Fruit fly (Drosophila melanogaster) whole organism, embryonic: Measurements from ENCODE around the gene CG18508.

Experiments
- Adf1 ChIP-seq: fragments of 200-800 bp; sonication (Bioruptor generic); IDR thresholded peaks from 2 replicates; pipeline ENCODE4 v1.3.6; 2022; ENCODE audit warnings: missing biosample characterization, missing genetic modification characterization
- CG10462 ChIP-seq: fragments of 200-800 bp; sonication (Bioruptor generic); optimal IDR thresholded peaks from 2 replicates; lab custom pipeline; 2016; ENCODE audit warnings: missing biosample characterization, missing genetic modification characterization
- CG11093 ChIP-seq: fragments of 200-800 bp; sonication (Bioruptor generic); IDR thresholded peaks from 3 replicates; pipeline ENCODE4 v1.3.6; 2022; ENCODE audit warnings: missing biosample characterization, missing genetic modification characterization
- CG12942 ChIP-seq: fragments of 200-800 bp; sonication (Bioruptor generic); optimal IDR thresholded peaks from 3 replicates; lab custom pipeline; 2016; ENCODE audit warnings: missing biosample characterization, missing genetic modification characterization
- CG13123 ChIP-seq: fragments of 200-800 bp; sonication (Bioruptor generic); optimal IDR thresholded peaks from 2 replicates; lab custom pipeline; 2016; ENCODE audit warnings: missing biosample characterization, missing genetic modification characterization
- CG15479 ChIP-seq: fragments of 200-800 bp; sonication (Bioruptor generic); optimal IDR thresholded peaks from 3 replicates; lab custom pipeline; 2019; ENCODE audit warnings: missing biosample characterization, mild to moderate bottlenecking, missing genetic modification characterization, moderate library complexity
- CG15696 ChIP-seq: fragments of 200-800 bp; sonication (Bioruptor generic); optimal IDR thresholded peaks from 2 replicates; lab custom pipeline; 2019; ENCODE audit warnings: missing biosample characterization, mild to moderate bottlenecking, missing genetic modification characterization, moderate library complexity
- CG1603 ChIP-seq: fragments of 200-800 bp; sonication (Bioruptor generic); optimal IDR thresholded peaks from 2 replicates; lab custom pipeline; 2019; ENCODE audit warnings: missing biosample characterization, mild to moderate bottlenecking, missing genetic modification characterization, moderate library complexity
- CG1832 ChIP-seq: fragments of 200-800 bp; sonication (Bioruptor generic); optimal IDR thresholded peaks from 2 replicates; lab custom pipeline; 2017; ENCODE audit warnings: missing biosample characterization, mild to moderate bottlenecking, missing genetic modification characterization, inconsistent platforms
- CG2678 ChIP-seq: fragments of 200-800 bp; sonication (Bioruptor generic); optimal IDR thresholded peaks from 3 replicates; lab custom pipeline; 2019; ENCODE audit warnings: missing biosample characterization, mild to moderate bottlenecking, missing genetic modification characterization, moderate library complexity
- CG3163 ChIP-seq: fragments of 200-800 bp; sonication (Bioruptor generic); optimal IDR thresholded peaks from 3 replicates; lab custom pipeline; 2016; ENCODE audit warnings: missing biosample characterization, missing genetic modification characterization
- CG3726 ChIP-seq: fragments of 200-800 bp; sonication (Bioruptor generic); IDR thresholded peaks from 3 replicates; pipeline ENCODE4, ENCODE4 v1.3.6; 2022; ENCODE audit warnings: missing biosample characterization, missing genetic modification characterization
- CG4730 ChIP-seq: fragments of 200-800 bp; sonication (Bioruptor generic); IDR thresholded peaks from 2 replicates; pipeline ENCODE4 v1.3.6; 2022; ENCODE audit warnings: missing biosample characterization, missing genetic modification characterization
- CG6765 ChIP-seq: fragments of 200-800 bp; sonication (Bioruptor generic); optimal IDR thresholded peaks from 3 replicates; lab custom pipeline; 2017; ENCODE audit warnings: missing biosample characterization, mild to moderate bottlenecking, missing genetic modification characterization
- CG6813 ChIP-seq: fragments of 200-800 bp; sonication (Bioruptor generic); optimal IDR thresholded peaks from 2 replicates; lab custom pipeline; 2017; ENCODE audit warnings: missing biosample characterization, missing genetic modification characterization, mild to moderate bottlenecking, moderate library complexity, missing genetic modification reagents
- CG7357 ChIP-seq: fragments of 200-800 bp; sonication (Bioruptor generic); IDR thresholded peaks from 3 replicates; pipeline ENCODE4 v1.3.6; 2022; ENCODE audit warnings: missing biosample characterization, missing genetic modification characterization
- CG7372 ChIP-seq: fragments of 200-800 bp; sonication (Bioruptor generic); IDR thresholded peaks from 2 replicates; pipeline ENCODE4 v1.3.6; 2022; ENCODE audit warnings: missing biosample characterization, missing genetic modification characterization
- CG8359 ChIP-seq: fragments of 200-800 bp; sonication (Bioruptor generic); optimal IDR thresholded peaks from 2 replicates; lab custom pipeline; 2017; ENCODE audit warnings: missing biosample characterization, mild to moderate bottlenecking, missing genetic modification characterization, borderline replicate concordance
- CG9215 ChIP-seq: fragments of 200-800 bp; sonication (Bioruptor generic); IDR thresholded peaks from 2 replicates; pipeline ENCODE4 v1.3.6; 2022; ENCODE audit warnings: missing biosample characterization, missing genetic modification characterization
- CG9727 ChIP-seq: fragments of 200-800 bp; sonication (Bioruptor generic); optimal IDR thresholded peaks from 3 replicates; lab custom pipeline; 2017; ENCODE audit warnings: missing biosample characterization, mild to moderate bottlenecking, missing genetic modification characterization
- D ChIP-seq, 2 experiments: fragments of 200-800 bp in 1 of 2; fragments of >200 bp in 1 of 2; sonication (Bioruptor generic) in 1 of 2; optimal IDR thresholded peaks; 2 replicates in 1 of 2; 3 replicates in 1 of 2; lab custom pipeline; 2017; ENCODE audit warnings: mild to moderate bottlenecking in 1 of 2, missing biosample characterization in 1 of 2, missing genetic modification characterization in 1 of 2, missing genetic modification reagents in 1 of 2
- Dll ChIP-seq: fragments of 200-800 bp; sonication (Bioruptor generic); IDR thresholded peaks from 4 replicates; pipeline ENCODE4 v1.3.6; 2022; ENCODE audit warnings: missing biosample characterization, missing genetic modification characterization; ENCODE audit not compliant: partially characterized antibody
- Fer1 ChIP-seq: fragments of 200-800 bp; sonication (Bioruptor generic); optimal IDR thresholded peaks from 2 replicates; lab custom pipeline; 2017; ENCODE audit warnings: missing biosample characterization, mild to moderate bottlenecking, missing genetic modification characterization
- HLH4C ChIP-seq: fragments of 200-800 bp; sonication (Bioruptor generic); IDR thresholded peaks from 3 replicates; pipeline ENCODE4 v1.3.6; 2022; ENCODE audit warnings: missing biosample characterization, missing genetic modification characterization; ENCODE audit not compliant: partially characterized antibody
- HmgZ ChIP-seq: fragments of 200-800 bp; sonication (Bioruptor generic); optimal IDR thresholded peaks from 2 replicates; lab custom pipeline; 2018; ENCODE audit warnings: missing biosample characterization, mild to moderate bottlenecking, missing genetic modification characterization
- Max ChIP-seq: fragments of 200-800 bp; sonication (Bioruptor generic); optimal IDR thresholded peaks from 2 replicates; lab custom pipeline; 2016; ENCODE audit warnings: missing biosample characterization, mild to moderate bottlenecking, missing genetic modification characterization
- Mes4 ChIP-seq: fragments of 200-800 bp; sonication (Bioruptor generic); optimal IDR thresholded peaks from 2 replicates; lab custom pipeline; 2016; ENCODE audit warnings: missing biosample characterization, missing genetic modification characterization
- Side ChIP-seq: fragments of 200-800 bp; sonication (Bioruptor generic); optimal IDR thresholded peaks from 2 replicates; lab custom pipeline; 2016; ENCODE audit warnings: missing biosample characterization, missing genetic modification characterization
- Six4 ChIP-seq: fragments of 200-800 bp; sonication (Bioruptor generic); optimal IDR thresholded peaks from 2 replicates; lab custom pipeline; 2016; ENCODE audit warnings: missing biosample characterization, missing genetic modification characterization
- Spps ChIP-seq: fragments of 200-800 bp; sonication (Bioruptor generic); optimal IDR thresholded peaks from 2 replicates; lab custom pipeline; 2018; ENCODE audit warnings: missing biosample characterization, mild to moderate bottlenecking, missing genetic modification characterization
- ash1 ChIP-seq: fragments of 200-800 bp; sonication (Bioruptor generic); optimal IDR thresholded peaks from 2 replicates; lab custom pipeline; 2018; ENCODE audit warnings: missing biosample characterization, mild to moderate bottlenecking, missing genetic modification characterization
- cad ChIP-seq: fragments of >200 bp; optimal IDR thresholded peaks from 2 replicates; lab custom pipeline; 2017; ENCODE audit warnings: missing biosample characterization, missing genetic modification characterization
- cwo ChIP-seq: fragments of 200-800 bp; sonication (Bioruptor generic); optimal IDR thresholded peaks from 3 replicates; lab custom pipeline; 2017; ENCODE audit warnings: missing biosample characterization, missing genetic modification characterization, mild to moderate bottlenecking, moderate library complexity, missing genetic modification reagents
- gem ChIP-seq: fragments of 200-800 bp; sonication (Bioruptor generic); optimal IDR thresholded peaks from 2 replicates; lab custom pipeline; 2019; ENCODE audit warnings: missing biosample characterization, mild to moderate bottlenecking, missing genetic modification characterization, moderate library complexity
- hkb ChIP-seq, 2 experiments: fragments of 200-800 bp in 1 of 2; fragments of >200 bp in 1 of 2; sonication (Bioruptor generic) in 1 of 2; IDR thresholded peaks in 1 of 2; optimal IDR thresholded peaks in 1 of 2; 2 replicates each; pipeline versions ENCODE4 v1.3.6 to Lab custom; 2017 to 2022; ENCODE audit warnings: missing biosample characterization in 1 of 2, missing genetic modification characterization in 1 of 2
- insv ChIP-seq, 2 experiments: fragments of 200-800 bp; sonication (Bioruptor generic); optimal IDR thresholded peaks; 3 replicates each; lab custom pipeline; 2016 to 2018; ENCODE audit warnings: missing biosample characterization in 2 of 2, missing genetic modification characterization in 2 of 2
- kah ChIP-seq: fragments of 200-800 bp; sonication (Bioruptor generic); optimal IDR thresholded peaks from 2 replicates; lab custom pipeline; 2018; ENCODE audit warnings: missing biosample characterization, mild to moderate bottlenecking, missing genetic modification characterization
- lbe ChIP-seq: fragments of 200-800 bp; sonication (Bioruptor generic); optimal IDR thresholded peaks from 2 replicates; lab custom pipeline; 2016; ENCODE audit warnings: missing biosample characterization, mild to moderate bottlenecking, missing genetic modification characterization
- mam ChIP-seq: fragments of 200-800 bp; sonication (Bioruptor generic); optimal IDR thresholded peaks from 3 replicates; lab custom pipeline; 2016; ENCODE audit warnings: missing biosample characterization, missing genetic modification characterization
- nmo ChIP-seq: fragments of 200-800 bp; sonication (Bioruptor generic); optimal IDR thresholded peaks from 2 replicates; lab custom pipeline; 2018; ENCODE audit warnings: missing biosample characterization, mild to moderate bottlenecking, missing genetic modification characterization, moderate library complexity
- oc ChIP-seq: fragments of 200-800 bp; sonication (Bioruptor generic); optimal IDR thresholded peaks from 2 replicates; lab custom pipeline; 2018; ENCODE audit warnings: missing biosample characterization, mild to moderate bottlenecking, missing genetic modification characterization, moderate library complexity
- pros ChIP-seq: fragments of 200-800 bp; sonication (Bioruptor generic); optimal IDR thresholded peaks from 3 replicates; lab custom pipeline; 2019; ENCODE audit warnings: missing biosample characterization, mild to moderate bottlenecking, missing genetic modification characterization, moderate library complexity
- ro ChIP-seq: fragments of 200-800 bp; sonication (Bioruptor generic); IDR thresholded peaks from 2 replicates; pipeline ENCODE4 v1.3.6; 2022; ENCODE audit warnings: missing biosample characterization, missing genetic modification characterization
- slou ChIP-seq: fragments of 200-800 bp; sonication (Bioruptor generic); optimal IDR thresholded peaks from 3 replicates; lab custom pipeline; 2016; ENCODE audit warnings: missing biosample characterization, missing genetic modification characterization
- ssp ChIP-seq: fragments of 200-800 bp; sonication (Bioruptor generic); IDR thresholded peaks from 2 replicates; pipeline ENCODE4 v1.3.6; 2022; ENCODE audit warnings: missing biosample characterization, missing genetic modification characterization
- tio ChIP-seq: fragments of 200-800 bp; sonication (Bioruptor generic); optimal IDR thresholded peaks from 2 replicates; lab custom pipeline; 2017; ENCODE audit warnings: missing biosample characterization, missing genetic modification characterization, inconsistent platforms
- tll ChIP-seq, 2 experiments: fragments of 200-800 bp in 1 of 2; fragments of >200 bp in 1 of 2; sonication (Bioruptor generic) in 1 of 2; optimal IDR thresholded peaks; 2 replicates each; lab custom pipeline; 2017 to 2019; ENCODE audit warnings: missing biosample characterization in 2 of 2, missing genetic modification characterization in 2 of 2, mild to moderate bottlenecking in 1 of 2, moderate library complexity in 1 of 2
- vvl ChIP-seq: fragments of 200-800 bp; sonication (Bioruptor generic); IDR thresholded peaks from 2 replicates; pipeline ENCODE4 v1.3.6; 2022; ENCODE audit warnings: missing biosample characterization, missing genetic modification characterization

The CG18508 gene

dm6 chrX:3136338-3137086, 36.4 kb downstream of the CG18508 start:
- TF ChIP-seq HmgZ (tag; lab: Kevin White, UChicago) (no peak), cad (no peak), lbe (GFP tag; lab: Kevin White, UChicago) (no peak), CG15696 (peak; percentile 61), Fer1 (no peak), mam (GFP tag; lab: Kevin White, UChicago) (no peak), CG1603 (tag; lab: Kevin White, UChicago) (peak; percentile 34), CG12942 (GFP tag; lab: Kevin White, UChicago) (peak; percentile 17), oc (tag; lab: Kevin White, UChicago) (no peak), D (optimal IDR thresholded peaks at IDR 0.05; lab: Kevin White, UChicago) (no peak), D (GFP tag; optimal IDR thresholded peaks at IDR 0.05; lab: Kevin White, UChicago) (peak; percentile 50), CG11093 (no peak; the same call in 2 of the 3 replicates), CG2678 (tag; lab: Kevin White, UChicago) (peak; percentile 11), nmo (GFP tag; lab: Kevin White, UChicago) (no peak), CG13123 (GFP tag; lab: Kevin White, UChicago) (peak; percentile 3), vvl (GFP tag; lab: Robert Waterston, UW) (peak; percentile 32; the same call in 1 of the 2 replicates), CG1832 (GFP tag; lab: Kevin White, UChicago) (peak; percentile 87), CG8359 (GFP tag; lab: Kevin White, UChicago) (no peak), ro (GFP tag; lab: Robert Waterston, UW) (no peak), insv (GFP tag; optimal IDR thresholded peaks at IDR 0.05; lab: Kevin White, UChicago) (no peak), CG7372 (GFP tag; lab: Robert Waterston, UW) (no peak), tio (GFP tag; lab: Kevin White, UChicago) (no peak), CG4730 (GFP tag; lab: Robert Waterston, UW) (no peak), slou (GFP tag; lab: Kevin White, UChicago) (no peak), cwo (GFP tag; lab: Kevin White, UChicago) (no peak), CG9215 (GFP tag; lab: Robert Waterston, UW) (no peak), HLH4C (no peak), kah (peak; percentile 94), Dll (no peak), Adf1 (peak; percentile 11; the same call in 1 of the 2 replicates), CG3163 (peak; percentile 24), Max (GFP tag; lab: Kevin White, UChicago) (peak; percentile 38), Six4 (GFP tag; lab: Kevin White, UChicago) (peak; percentile 43), Mes4 (GFP tag; lab: Kevin White, UChicago) (no peak), CG15479 (GFP tag; lab: Kevin White, UChicago) (peak; percentile 23), CG6765 (no peak), ash1 (peak; percentile 28), gem (tag; lab: Kevin White, UChicago) (peak; percentile 7), pros (peak; percentile 70), CG7357 (GFP tag; lab: Robert Waterston, UW) (no peak), CG9727 (GFP tag; lab: Kevin White, UChicago) (peak; percentile 54), Spps (tag; lab: Kevin White, UChicago) (no peak), Side (GFP tag; lab: Kevin White, UChicago) (peak; percentile 51), tll (GFP tag; optimal IDR thresholded peaks at IDR 0.05; lab: Kevin White, UChicago) (peak in 1 of 2 experiments; percentile 7), CG10462 (GFP tag; lab: Kevin White, UChicago) (no peak), ssp (GFP tag; lab: Robert Waterston, UW) (no peak), hkb (optimal IDR thresholded peaks at IDR 0.05; lab: Kevin White, UChicago) (no peak), hkb (GFP tag; IDR thresholded peaks at IDR 0.05; lab: Robert Waterston, UW) (peak; percentile 49; the same call in 1 of the 2 replicates), CG3726 (GFP tag; lab: Robert Waterston, UW) (no peak), CG6813 (GFP tag; lab: Kevin White, UChicago) (peak; percentile 36)
